Fruit fly (Drosophila melanogaster): Measurements from ENCODE around the gene CG7484.
A peak's percentile ranks its signal among the peaks of the same experiment; 100 is the strongest.

dm6 chr3L:17606629-17607287 lies 47.7 kb upstream of the CG7484 start:
- TF ChIP-seq Dif (GFP tag; optimal IDR thresholded peaks at IDR 0.05; ENCODE audit: partially characterized antibody) (peak; percentile 69), ey (GFP tag; optimal IDR thresholded peaks at IDR 0.05) (no peak), woc (GFP tag; optimal IDR thresholded peaks at IDR 0.05) (no peak), pan (optimal IDR thresholded peaks at IDR 0.05) (no peak), Abd-B (GFP tag; optimal IDR thresholded peaks at IDR 0.05) (no peak), N (GFP tag; optimal IDR thresholded peaks at IDR 0.05) (peak; percentile 68), brk (GFP tag; optimal IDR thresholded peaks at IDR 0.05) (peak; percentile 36)

All from whole organism, wandering third instar larva.